Worm (Caenorhabditis elegans) whole organism, L3 larva: ENCODE measurements around the gene cutl-5.
"Not testable (repeated sequence)": the region's sequence is repeated elsewhere in the genome, so short reads cannot be mapped to it uniquely, and the experiment has no call there.

Experiments used
- ama-1 ChIP-seq: fragments of 150-350 bp; optimal IDR thresholded peaks from 2 replicates; lab custom pipeline; 2018
- ceh-16 ChIP-seq: sonication (generic microtip); optimal IDR thresholded peaks from 2 replicates; lab custom pipeline; 2017; ENCODE audit warnings: missing biosample characterization, missing genetic modification characterization
- ceh-28 ChIP-seq: fragments of 150-350 bp; optimal IDR thresholded peaks from 2 replicates; lab custom pipeline; 2014; ENCODE audit warnings: missing biosample characterization, missing genetic modification reagents, missing genetic modification characterization
- ceh-82 ChIP-seq: fragments of 150-350 bp; optimal IDR thresholded peaks from 2 replicates; lab custom pipeline; 2014; ENCODE audit warnings: missing biosample characterization, missing genetic modification characterization
- ceh-9 ChIP-seq: sonication (generic microtip); optimal IDR thresholded peaks from 2 replicates; lab custom pipeline; 2018; ENCODE audit warnings: missing biosample characterization, missing genetic modification characterization
- daf-12 ChIP-seq: fragments of 150-350 bp; optimal IDR thresholded peaks from 2 replicates; lab custom pipeline; 2014; ENCODE audit warnings: missing biosample characterization, missing genetic modification reagents, missing genetic modification characterization
- egl-27 ChIP-seq: sonication (generic microtip); optimal IDR thresholded peaks from 4 replicates; lab custom pipeline; 2017; ENCODE audit warnings: missing biosample characterization, missing genetic modification reagents, missing genetic modification characterization
- egl-5 ChIP-seq: fragments of 150-350 bp; optimal IDR thresholded peaks from 2 replicates; lab custom pipeline; 2017; ENCODE audit warnings: missing biosample characterization, missing genetic modification reagents, missing genetic modification characterization, inconsistent platforms
- elt-1 ChIP-seq: fragments of 150-350 bp; optimal IDR thresholded peaks from 2 replicates; lab custom pipeline; 2014; ENCODE audit warnings: missing biosample characterization, missing genetic modification characterization
- elt-2 ChIP-seq: sonication (generic microtip); optimal IDR thresholded peaks from 2 replicates; lab custom pipeline; 2016; ENCODE audit warnings: missing genetic modification reagents, mild to moderate bottlenecking, missing genetic modification characterization, missing compliant biosample characterization
- elt-3 ChIP-seq, 3 experiments: fragments of 150-350 bp in 1 of 3; sonication (generic microtip) in 2 of 3; optimal IDR thresholded peaks; 2 replicates in 2 of 3; 4 replicates in 1 of 3; lab custom pipeline; 2014 to 2017; ENCODE audit warnings: missing biosample characterization in 3 of 3, missing genetic modification characterization in 3 of 3
- eor-1 ChIP-seq, 2 experiments: fragments of 150-350 bp; optimal IDR thresholded peaks; 2 replicates each; lab custom pipeline; 2014 to 2018; ENCODE audit warnings: missing biosample characterization in 2 of 2, missing genetic modification characterization in 2 of 2
- fkh-10 ChIP-seq: sonication (generic microtip); optimal IDR thresholded peaks from 2 replicates; lab custom pipeline; 2017; ENCODE audit warnings: missing biosample characterization, missing genetic modification reagents, missing genetic modification characterization
- fkh-2 ChIP-seq: fragments of 150-350 bp; optimal IDR thresholded peaks from 2 replicates; lab custom pipeline; 2014; ENCODE audit warnings: missing biosample characterization, missing genetic modification reagents, missing genetic modification characterization
- fos-1 ChIP-seq: fragments of 150-350 bp; optimal IDR thresholded peaks from 2 replicates; lab custom pipeline; 2014; ENCODE audit warnings: missing biosample characterization, missing genetic modification characterization
- hmg-11 ChIP-seq: sonication (generic microtip); optimal IDR thresholded peaks from 2 replicates; lab custom pipeline; 2016; ENCODE audit warnings: missing genetic modification characterization, missing compliant biosample characterization
- jun-1 ChIP-seq: fragments of 150-350 bp; optimal IDR thresholded peaks from 2 replicates; lab custom pipeline; 2014; ENCODE audit warnings: missing biosample characterization, missing genetic modification reagents, missing genetic modification characterization
- lin-15B ChIP-seq: fragments of 150-350 bp; optimal IDR thresholded peaks from 2 replicates; lab custom pipeline; 2014; ENCODE audit warnings: missing biosample characterization, missing genetic modification characterization
- lsy-12 ChIP-seq: sonication (generic microtip); optimal IDR thresholded peaks from 2 replicates; lab custom pipeline; 2016; ENCODE audit warnings: mild to moderate bottlenecking, missing genetic modification characterization, missing compliant biosample characterization
- mdl-1 ChIP-seq: fragments of 150-350 bp; optimal IDR thresholded peaks from 2 replicates; lab custom pipeline; 2014; ENCODE audit warnings: missing biosample characterization, missing genetic modification characterization
- mml-1 ChIP-seq: fragments of 150-350 bp; sonication (generic microtip); optimal IDR thresholded peaks from 3 replicates; lab custom pipeline; 2014; ENCODE audit warnings: missing biosample characterization, missing genetic modification characterization
- nfya-1 ChIP-seq: sonication (generic microtip); optimal IDR thresholded peaks from 2 replicates; lab custom pipeline; 2017; ENCODE audit warnings: missing genetic modification characterization, mild to moderate bottlenecking, missing compliant biosample characterization, antibody characterized with exemption, moderate library complexity; ENCODE audit not compliant: insufficient read depth
- nhr-11 ChIP-seq: fragments of 150-350 bp; optimal IDR thresholded peaks from 2 replicates; lab custom pipeline; 2014; ENCODE audit warnings: missing biosample characterization, missing genetic modification characterization
- nhr-12 ChIP-seq: fragments of 150-350 bp; optimal IDR thresholded peaks from 2 replicates; lab custom pipeline; 2014; ENCODE audit warnings: missing biosample characterization, missing genetic modification characterization
- nhr-23 ChIP-seq: fragments of 150-350 bp; optimal IDR thresholded peaks from 2 replicates; lab custom pipeline; 2014; ENCODE audit warnings: missing biosample characterization, missing genetic modification reagents, missing genetic modification characterization
- nhr-237 ChIP-seq: fragments of 150-350 bp; optimal IDR thresholded peaks from 2 replicates; lab custom pipeline; 2014; ENCODE audit warnings: missing biosample characterization, missing genetic modification characterization
- nhr-25 ChIP-seq: sonication (generic microtip); optimal IDR thresholded peaks from 2 replicates; lab custom pipeline; 2017; ENCODE audit warnings: missing biosample characterization, missing genetic modification characterization
- nhr-28 ChIP-seq: fragments of 150-350 bp; optimal IDR thresholded peaks from 2 replicates; lab custom pipeline; 2014; ENCODE audit warnings: missing biosample characterization, missing genetic modification characterization
- nhr-67 ChIP-seq: fragments of 150-350 bp; optimal IDR thresholded peaks from 2 replicates; lab custom pipeline; 2014; ENCODE audit warnings: missing biosample characterization, missing genetic modification characterization
- nhr-76 ChIP-seq: fragments of 150-350 bp; sonication (generic microtip); optimal IDR thresholded peaks from 5 replicates; lab custom pipeline; 2014; ENCODE audit warnings: missing biosample characterization, missing genetic modification characterization
- pha-4 ChIP-seq: fragments of 150-350 bp; optimal IDR thresholded peaks from 2 replicates; lab custom pipeline; 2014; ENCODE audit warnings: missing biosample characterization, missing genetic modification reagents, missing genetic modification characterization
- pqm-1 ChIP-seq: fragments of 150-350 bp; optimal IDR thresholded peaks from 2 replicates; lab custom pipeline; 2017; ENCODE audit warnings: missing biosample characterization, missing genetic modification characterization, inconsistent platforms
- sea-2 ChIP-seq: fragments of 150-350 bp; sonication (generic microtip); optimal IDR thresholded peaks from 4 replicates; lab custom pipeline; 2014; ENCODE audit warnings: missing biosample characterization, missing genetic modification reagents, missing genetic modification characterization
- skn-1 ChIP-seq: fragments of 150-350 bp; optimal IDR thresholded peaks from 2 replicates; lab custom pipeline; 2014; ENCODE audit warnings: missing biosample characterization, missing genetic modification characterization
- snpc-4 ChIP-seq: fragments of 150-350 bp; optimal IDR thresholded peaks from 2 replicates; lab custom pipeline; 2014; ENCODE audit warnings: missing biosample characterization, missing genetic modification characterization

Gene cutl-5

DNA sequence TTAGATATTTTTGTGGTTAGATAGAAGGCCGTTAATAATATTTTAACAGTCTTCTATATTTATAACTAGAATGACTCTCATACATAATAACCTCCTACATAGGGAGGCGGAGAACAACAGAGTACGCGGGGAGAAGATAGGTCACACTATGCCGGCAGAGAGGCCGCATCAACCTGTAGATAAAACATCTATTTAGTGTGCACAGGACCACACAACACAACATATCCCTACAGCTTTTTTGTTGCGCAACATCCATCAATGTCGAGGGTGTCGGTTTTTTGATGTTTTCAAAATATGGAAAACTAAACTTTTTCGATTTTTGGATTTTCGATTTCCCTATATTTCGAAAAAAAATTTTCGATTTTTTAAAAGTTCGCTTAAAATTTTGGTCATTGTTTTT lies 24.9 kb downstream of the cutl-5 start:
- TF ChIP-seq nhr-12 (no peak), ceh-82 (tag; lab: Kevin White, UChicago) (no peak), nhr-237 (tag; lab: Kevin White, UChicago) (no peak), fos-1 (tag; lab: Kevin White, UChicago) (no peak)

DNA sequence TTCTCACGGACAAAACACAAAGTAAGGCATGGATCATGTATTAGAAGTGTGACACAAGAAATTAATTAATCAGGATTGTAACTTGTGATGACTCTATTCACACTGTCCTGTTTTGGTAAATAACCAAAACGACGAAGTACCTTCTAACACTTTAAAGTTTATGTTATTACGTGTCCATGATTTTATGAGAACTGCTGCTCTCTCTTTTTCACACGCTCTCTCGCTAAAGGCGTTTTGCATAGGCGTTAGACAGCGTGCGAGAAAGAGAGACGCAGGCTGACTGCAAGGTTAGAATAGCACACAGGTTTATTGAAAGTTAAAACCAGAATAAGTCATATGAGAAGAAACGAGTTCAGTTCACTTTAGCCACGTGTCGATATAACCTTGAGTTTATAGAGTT lies 25.6 kb downstream of the cutl-5 start:
- TF ChIP-seq nhr-25 (peak; percentile 71), jun-1 (tag; lab: Kevin White, UChicago) (no peak), hmg-11 (no peak), eor-1 (tag; optimal IDR thresholded peaks at IDR 0.05; lab: Kevin White, UChicago) (no peak), ceh-9 (tag; lab: Kevin White, UChicago) (no peak), sea-2 (GFP tag; lab: Kevin White, UChicago) (no peak), egl-5 (tag; lab: Kevin White, UChicago) (peak; percentile 31)

DNA sequence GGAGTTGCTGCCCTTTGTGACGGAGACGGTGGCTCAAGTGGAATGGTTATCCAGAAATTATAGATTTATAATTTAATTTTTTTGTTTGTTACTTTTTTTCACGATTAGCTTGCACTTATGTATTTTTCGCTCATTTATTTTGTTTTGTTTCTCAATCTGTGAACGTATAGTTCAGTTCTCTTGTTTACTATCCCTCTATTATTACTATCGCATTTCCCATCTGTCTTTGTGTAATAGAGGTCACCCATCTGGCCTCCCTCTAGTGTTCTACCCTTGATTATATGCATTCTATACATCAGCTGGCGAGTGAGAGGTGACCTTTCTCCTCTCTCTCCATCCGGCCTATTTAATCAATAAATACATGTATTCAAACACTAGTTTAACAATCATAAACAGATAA lies 31.7 kb downstream of the cutl-5 start, which contains the start of the genes T02G5.14 and T02G5.15:
Gene T02G5.14, plus strand, starts transcription at position 301 of the 400 bp plus-strand sequence.
Gene T02G5.15, plus strand, starts transcription at position 301 of the 400 bp plus-strand sequence.
- TF ChIP-seq egl-5 (tag; lab: Kevin White, UChicago); nhr-76; pha-4: not testable (repeated sequence)

- no peak for TF ChIP-seq eor-1 (tag; optimal IDR thresholded peaks at IDR 0.05; lab: Kevin White, UChicago)
- TF ChIP-seq egl-27 (tag; lab: Kevin White, UChicago) = no peak
- TF ChIP-seq egl-5 (tag; lab: Kevin White, UChicago) = no peak
- TF ChIP-seq ceh-9 (tag; lab: Kevin White, UChicago) = no peak
- TF ChIP-seq skn-1 (tag; lab: Kevin White, UChicago) = no peak
- TF ChIP-seq ama-1 = peak; percentile 17
- no peak for TF ChIP-seq mml-1
- TF ChIP-seq, all 47 proteins: peak for 1
These were observed 40.0 kb downstream of the cutl-5 start, which contains the start of gene T02G5.7 for ce11 chrII:7075564-7076228. Gene T02G5.7 (plus strand): TSS chrII:7075614.

DNA sequence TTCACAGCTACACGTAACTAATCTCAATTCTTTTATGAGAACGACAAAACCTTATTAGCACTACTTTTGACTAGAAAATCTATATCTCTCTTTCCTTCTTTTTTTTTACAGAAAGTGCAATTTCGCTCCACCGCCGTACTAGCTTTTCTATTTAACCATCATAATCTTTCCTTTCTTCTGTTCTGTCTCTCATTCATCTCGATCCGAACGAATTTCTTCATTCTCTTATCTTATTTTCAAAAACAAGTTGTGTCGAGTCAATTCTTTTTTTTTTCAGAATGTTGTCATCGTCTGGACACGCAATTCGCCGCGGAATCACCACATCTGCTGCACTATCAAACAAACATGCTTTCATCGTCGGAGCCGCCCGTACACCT lies 42.2 kb downstream of the cutl-5 start, which contains the start of gene kat-1:
Gene kat-1, plus strand, starts transcription at position 278 of the 377 bp plus-strand sequence.
- TF ChIP-seq egl-27 (tag; lab: Kevin White, UChicago) (no peak), fkh-10 (GFP tag; lab: Kevin White, UChicago) (no peak), elt-1 (no peak), nhr-11 (tag; lab: Kevin White, UChicago) (no peak), jun-1 (tag; lab: Kevin White, UChicago) (no peak)

DNA sequence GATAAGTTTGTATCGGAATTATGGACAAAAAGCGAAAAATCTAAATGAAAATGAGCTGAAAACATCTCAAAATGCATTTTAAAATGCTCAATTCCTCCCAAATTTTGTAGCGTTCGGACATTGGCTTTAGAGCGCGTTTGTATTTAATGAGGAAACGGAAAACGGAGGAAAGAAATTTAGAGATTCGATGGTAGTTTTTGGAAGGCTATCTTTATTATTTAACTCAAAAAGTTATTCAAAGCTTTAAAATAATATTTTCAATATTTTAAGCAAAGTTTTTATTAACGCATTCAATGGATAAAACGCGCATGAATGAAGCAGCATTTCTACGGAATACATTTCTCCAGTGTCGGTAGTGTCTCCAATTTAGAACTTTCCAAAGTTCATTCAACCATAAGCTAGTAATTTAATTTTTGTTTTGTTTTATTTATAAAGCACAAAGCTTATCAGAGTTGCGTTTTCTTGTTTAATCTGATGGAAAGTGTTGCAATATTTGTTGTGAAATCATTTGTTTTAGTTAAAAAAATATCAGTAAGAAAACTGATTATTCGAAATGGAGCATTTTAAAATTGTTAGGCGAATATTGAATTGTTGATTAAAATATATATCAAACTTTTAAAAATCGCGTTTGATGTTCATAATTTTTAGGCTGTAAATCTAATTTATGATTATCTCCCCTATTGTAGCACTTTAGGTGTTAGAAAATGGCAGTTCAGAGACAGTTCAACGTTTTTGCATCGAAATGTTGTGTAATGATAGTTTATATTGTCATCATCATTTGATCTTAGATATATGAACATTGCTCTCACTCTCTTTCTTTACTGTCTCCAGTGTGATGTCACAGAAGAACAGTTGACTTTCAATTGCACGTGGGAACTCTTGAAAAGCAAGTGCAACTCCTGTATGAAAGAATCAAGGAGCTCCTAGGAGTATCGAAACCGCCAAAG lies 42.8 kb downstream of the cutl-5 start:
- TF ChIP-seq nfya-1 (tag; lab: Kevin White, UChicago) (peak; percentile 62), nhr-67 (tag; lab: Kevin White, UChicago) (no peak), elt-3 (tag; optimal IDR thresholded peaks at IDR 0.05; lab: Kevin White, UChicago) (no peak), nhr-25 (peak; percentile 39), jun-1 (tag; lab: Kevin White, UChicago) (peak; percentile 1), mdl-1 (tag; lab: Kevin White, UChicago) (no peak), elt-2 (tag; lab: Kevin White, UChicago) (peak; percentile 61), skn-1 (tag; lab: Kevin White, UChicago) (peak; percentile 58), egl-5 (tag; lab: Kevin White, UChicago) (peak; percentile 76), daf-12 (no peak), fos-1 (tag; lab: Kevin White, UChicago) (no peak), ceh-16 (tag; lab: Kevin White, UChicago) (no peak), nhr-23 (tag; lab: Kevin White, UChicago) (peak; percentile 59), fkh-2 (tag; lab: Kevin White, UChicago) (no peak), lin-15B (tag; lab: Kevin White, UChicago) (peak; percentile 86), nhr-28 (tag; lab: Kevin White, UChicago) (no peak), nhr-11 (tag; lab: Kevin White, UChicago) (peak; percentile 86), pqm-1 (tag; lab: Kevin White, UChicago) (peak; percentile 41), ceh-28 (tag; lab: Kevin White, UChicago) (no peak), snpc-4 (tag; lab: Kevin White, UChicago) (no peak), fkh-10 (GFP tag; lab: Kevin White, UChicago) (no peak), lsy-12 (tag; lab: Kevin White, UChicago) (no peak)
